Fruit fly (Drosophila melanogaster): ENCODE data around the gene CG7135.

- TF ChIP-seq CG8478 (optimal IDR thresholded peaks at IDR 0.05) (no peak), CTCF (optimal IDR thresholded peaks at IDR 0.05) (no peak)
These were observed 40.2 kb upstream of the CG7135 start, which contains the start of gene Sh for dm6 chrX:18063144-18063772.
